Fruit fly (Drosophila melanogaster): ENCODE data around the gene GstD2.
A peak's percentile ranks its signal among the peaks of the same experiment; 100 is the strongest.

The GstD2 gene

DNA sequence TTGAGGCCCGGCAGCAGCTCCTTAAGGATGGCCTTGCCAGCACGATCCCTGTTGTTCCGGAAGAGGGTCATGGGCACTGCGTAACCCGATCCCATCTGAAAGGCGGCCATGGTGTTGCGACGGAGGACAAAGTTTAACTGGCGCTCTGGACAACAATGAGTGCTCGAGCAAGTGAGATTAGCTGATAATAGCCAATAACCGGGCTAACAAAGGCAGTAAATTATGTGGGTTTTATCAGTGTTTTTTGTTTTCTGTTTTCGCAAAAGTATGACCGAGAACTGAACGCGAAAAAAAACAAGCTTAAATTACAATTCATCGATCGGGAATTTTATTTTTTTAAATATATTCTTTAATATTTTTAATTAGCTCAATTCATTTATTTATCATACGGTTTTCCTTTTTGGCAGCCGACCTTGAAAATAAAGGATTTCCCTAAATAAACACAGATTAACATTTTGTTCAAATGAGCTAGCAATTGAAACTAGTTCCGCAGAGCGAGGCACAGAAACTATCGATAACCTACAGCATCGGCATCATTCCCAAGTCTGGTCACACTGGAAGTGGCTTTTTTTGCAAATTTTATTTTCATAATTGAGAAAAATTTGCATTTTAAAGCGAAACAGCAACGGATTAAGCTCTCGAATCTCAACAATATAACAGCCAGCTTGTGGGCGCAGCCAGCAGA is 41.6 kb downstream of the GstD2 start, which contains the start of the genes Dip-C and pps (continued):
- TF ChIP-seq CG30020 (tag; optimal IDR thresholded peaks at IDR 0.05) (peak; percentile 27), pho (GFP tag; optimal IDR thresholded peaks at IDR 0.05) (no peak), Xbp1 (GFP tag; optimal IDR thresholded peaks at IDR 0.05) (peak; percentile 3), CG1024 (GFP tag; IDR thresholded peaks at IDR 0.05) (no peak), CG12155 (GFP tag; optimal IDR thresholded peaks at IDR 0.05) (no peak), sens (GFP tag) (no peak), zen2 (GFP tag; IDR thresholded peaks at IDR 0.05; ENCODE audit: partially characterized antibody) (peak; percentile 55; the same call in 2 of the 3 replicates), CG10959 (GFP tag; IDR thresholded peaks at IDR 0.05) (no peak), CG6683 (GFP tag; optimal IDR thresholded peaks at IDR 0.05) (no peak), CG4424 (GFP tag; optimal IDR thresholded peaks at IDR 0.05) (no peak), CG7271 (tag; optimal IDR thresholded peaks at IDR 0.05) (no peak), az2 (GFP tag; optimal IDR thresholded peaks at IDR 0.05) (no peak), CG13287 (GFP tag; IDR thresholded peaks at IDR 0.05; ENCODE audit: partially characterized antibody) (peak; percentile 85), CG7839 (tag; optimal IDR thresholded peaks at IDR 0.05) (no peak), Trl (optimal IDR thresholded peaks at IDR 0.05) (no peak), Trl (GFP tag; optimal IDR thresholded peaks at IDR 0.05) (no peak), bigmax (GFP tag; optimal IDR thresholded peaks at IDR 0.05) (no peak), CG17802 (tag; optimal IDR thresholded peaks at IDR 0.05) (no peak), odd (GFP tag; optimal IDR thresholded peaks at IDR 0.05) (no peak), YL-1 (GFP tag; optimal IDR thresholded peaks at IDR 0.05) (peak; percentile 84), gfzf (GFP tag; optimal IDR thresholded peaks at IDR 0.05) (peak; percentile 80), CG13775 (GFP tag; optimal IDR thresholded peaks at IDR 0.05) (no peak), rib (GFP tag; IDR thresholded peaks at IDR 0.05) (no peak), mirr (GFP tag; optimal IDR thresholded peaks at IDR 0.05) (peak; percentile 23), CG8290 (GFP tag; optimal IDR thresholded peaks at IDR 0.05) (no peak), CG8290 (tag; optimal IDR thresholded peaks at IDR 0.05) (no peak), CG32767 (GFP tag; IDR thresholded peaks at IDR 0.05) (no peak), z (GFP tag; IDR thresholded peaks at IDR 0.05) (no peak), CG9876 (GFP tag; optimal IDR thresholded peaks at IDR 0.05) (no peak), CG11504 (tag; optimal IDR thresholded peaks at IDR 0.05) (no peak), tll (GFP tag; optimal IDR thresholded peaks at IDR 0.05) (no peak), ERR (GFP tag; optimal IDR thresholded peaks at IDR 0.05) (no peak), CG2129 (GFP tag; IDR thresholded peaks at IDR 0.05; ENCODE audit: partially characterized antibody) (peak; percentile 40; the same call in 1 of the 2 replicates), abd-A (tag; optimal IDR thresholded peaks at IDR 0.05) (no peak), MESR4 (GFP tag; optimal IDR thresholded peaks at IDR 0.05) (peak; percentile 49), dpn (GFP tag; optimal IDR thresholded peaks at IDR 0.05) (no peak), Aef1 (GFP tag; IDR thresholded peaks at IDR 0.05) (no peak), disco-r (GFP tag; optimal IDR thresholded peaks at IDR 0.05) (no peak), Rfx (GFP tag; IDR thresholded peaks at IDR 0.05) (0 out of 2 replicates have a peak, but pooled peaks have one; percentile 12), CG17186 (GFP tag; optimal IDR thresholded peaks at IDR 0.05) (no peak), Hey (tag; optimal IDR thresholded peaks at IDR 0.05) (no peak), prd (optimal IDR thresholded peaks at IDR 0.05) (no peak), prd (GFP tag; IDR thresholded peaks at IDR 0.05) (no peak), CG13624 (GFP tag; optimal IDR thresholded peaks at IDR 0.05) (no peak), Opbp (GFP tag; IDR thresholded peaks at IDR 0.05; ENCODE audit: partially characterized antibody) (peak; percentile 70), Dbx (GFP tag; IDR thresholded peaks at IDR 0.05) (no peak), CG33557 (GFP tag; optimal IDR thresholded peaks at IDR 0.05) (no peak), CG12942 (GFP tag; optimal IDR thresholded peaks at IDR 0.05) (no peak), h (optimal IDR thresholded peaks at IDR 0.05) (no peak), Hr3 (GFP tag; optimal IDR thresholded peaks at IDR 0.05) (no peak), dm (GFP tag; optimal IDR thresholded peaks at IDR 0.05) (no peak)

Data from whole organism, embryonic.